Worm (Caenorhabditis elegans): ENCODE results near the gene ZK377.15.

- no peak for TF ChIP-seq ama-1 (optimal IDR thresholded peaks at IDR 0.05)
- no peak for TF ChIP-seq ceh-28 (tag; optimal IDR thresholded peaks at IDR 0.05)
- TF ChIP-seq mdl-1 (tag; optimal IDR thresholded peaks at IDR 0.05) = no peak
- TF ChIP-seq zag-1 (tag; optimal IDR thresholded peaks at IDR 0.05) = no peak
- no peak for TF ChIP-seq daf-12 (tag; optimal IDR thresholded peaks at IDR 0.05)
- no peak for TF ChIP-seq unc-62 (GFP tag; optimal IDR thresholded peaks at IDR 0.05)
- TF ChIP-seq ztf-11 (tag; optimal IDR thresholded peaks at IDR 0.05) = no peak
- TF ChIP-seq lin-15B (tag; optimal IDR thresholded peaks at IDR 0.05) = no peak
- no peak for TF ChIP-seq elt-3 (tag; optimal IDR thresholded peaks at IDR 0.05)
These were observed 34.2 kb upstream of the ZK377.15 start for ce11 chrX:3499867-3500266.
